Fruit fly (Drosophila melanogaster) whole organism, embryonic: ENCODE data around the gene CG9288.

ENCODE experiments used
- Abd-B ChIP-seq: fragments of 200-800 bp; sonication (Bioruptor generic); optimal IDR thresholded peaks from 2 replicates; lab custom pipeline; 2018; ENCODE audit warnings: missing biosample characterization, mild to moderate bottlenecking, missing genetic modification characterization, moderate library complexity
- Antp ChIP-seq: fragments of 200-800 bp; sonication (Bioruptor generic); optimal IDR thresholded peaks from 3 replicates; lab custom pipeline; 2016; ENCODE audit warnings: missing biosample characterization, missing genetic modification characterization
- CG10959 ChIP-seq: fragments of 200-800 bp; sonication (Bioruptor generic); IDR thresholded peaks from 2 replicates; pipeline ENCODE4 v1.3.6; 2022; ENCODE audit warnings: missing biosample characterization, missing genetic modification characterization
- CG11504 ChIP-seq: fragments of 200-800 bp; sonication (Bioruptor generic); optimal IDR thresholded peaks from 3 replicates; lab custom pipeline; 2019; ENCODE audit warnings: missing biosample characterization, mild to moderate bottlenecking, missing genetic modification characterization, moderate library complexity
- CG13287 ChIP-seq: fragments of 200-800 bp; sonication (Bioruptor generic); IDR thresholded peaks from 2 replicates; pipeline ENCODE4 v1.3.6; 2022; ENCODE audit warnings: missing biosample characterization, missing genetic modification characterization; ENCODE audit not compliant: partially characterized antibody
- CG13296 ChIP-seq: fragments of 200-800 bp; sonication (Bioruptor generic); optimal IDR thresholded peaks from 3 replicates; lab custom pipeline; 2018; ENCODE audit warnings: missing biosample characterization, mild to moderate bottlenecking, missing genetic modification characterization
- CG17361 ChIP-seq: fragments of 200-800 bp; sonication (Bioruptor generic); IDR thresholded peaks from 3 replicates; pipeline ENCODE4 v1.3.6; 2022; ENCODE audit warnings: missing biosample characterization, missing genetic modification characterization
- CG17568 ChIP-seq: fragments of 200-800 bp; sonication (Bioruptor generic); optimal IDR thresholded peaks from 2 replicates; lab custom pipeline; 2018; ENCODE audit warnings: missing biosample characterization, mild to moderate bottlenecking, missing genetic modification characterization, moderate library complexity
- CG17912 ChIP-seq: fragments of 200-800 bp; sonication (Bioruptor generic); optimal IDR thresholded peaks from 2 replicates; lab custom pipeline; 2018; ENCODE audit warnings: missing biosample characterization, mild to moderate bottlenecking, missing genetic modification characterization
- CG2116 ChIP-seq: fragments of 200-800 bp; sonication (Bioruptor generic); optimal IDR thresholded peaks from 3 replicates; lab custom pipeline; 2018; ENCODE audit warnings: missing biosample characterization, mild to moderate bottlenecking, missing genetic modification characterization
- CG31388 ChIP-seq: fragments of 200-800 bp; sonication (Bioruptor generic); optimal IDR thresholded peaks from 2 replicates; lab custom pipeline; 2016; ENCODE audit warnings: missing biosample characterization, missing genetic modification characterization
- CG43689 ChIP-seq: fragments of 200-800 bp; sonication (Bioruptor generic); IDR thresholded peaks from 2 replicates; pipeline ENCODE4 v1.3.6; 2022; ENCODE audit warnings: missing biosample characterization, missing genetic modification characterization
- CG6791 ChIP-seq: fragments of 200-800 bp; sonication (Bioruptor generic); IDR thresholded peaks from 3 replicates; pipeline ENCODE4 v1.3.6; 2022; ENCODE audit warnings: missing biosample characterization, missing genetic modification characterization; ENCODE audit not compliant: partially characterized antibody
- CG7987 ChIP-seq: fragments of 200-800 bp; sonication (Bioruptor generic); optimal IDR thresholded peaks from 2 replicates; lab custom pipeline; 2018; ENCODE audit warnings: missing biosample characterization, mild to moderate bottlenecking, missing genetic modification characterization, moderate library complexity
- D19B ChIP-seq: fragments of 200-800 bp; sonication (Bioruptor generic); optimal IDR thresholded peaks from 2 replicates; lab custom pipeline; 2017; ENCODE audit warnings: missing biosample characterization, mild to moderate bottlenecking, missing genetic modification characterization
- Dll ChIP-seq: fragments of 200-800 bp; sonication (Bioruptor generic); IDR thresholded peaks from 4 replicates; pipeline ENCODE4 v1.3.6; 2022; ENCODE audit warnings: missing biosample characterization, missing genetic modification characterization; ENCODE audit not compliant: partially characterized antibody
- Doc3 ChIP-seq: fragments of 200-800 bp; sonication (Bioruptor generic); IDR thresholded peaks from 3 replicates; pipeline ENCODE4 v1.3.6; 2022; ENCODE audit warnings: missing biosample characterization, missing genetic modification characterization; ENCODE audit not compliant: partially characterized antibody
- Drgx ChIP-seq: fragments of 200-800 bp; sonication (Bioruptor generic); IDR thresholded peaks from 2 replicates; pipeline ENCODE4 v1.3.6; 2022; ENCODE audit warnings: missing biosample characterization, missing genetic modification characterization
- Lim3 ChIP-seq: fragments of 200-800 bp; sonication (Bioruptor generic); IDR thresholded peaks from 2 replicates; pipeline ENCODE4 v1.3.6; 2022; ENCODE audit warnings: missing biosample characterization, missing genetic modification characterization
- MBD-R2 ChIP-seq: fragments of 200-800 bp; sonication (Bioruptor generic); IDR thresholded peaks from 2 replicates; pipeline ENCODE4 v1.3.6; 2022; ENCODE audit warnings: missing biosample characterization, missing genetic modification characterization
- Med ChIP-seq: fragments of 200-800 bp; sonication (Bioruptor generic); peaks from one replicate; lab custom pipeline; 2016; ENCODE audit warnings: missing biosample characterization, missing genetic modification characterization, mild to moderate bottlenecking, inconsistent platforms, moderate library complexity
- Meics ChIP-seq: fragments of 200-800 bp; sonication (Bioruptor generic); optimal IDR thresholded peaks from 2 replicates; lab custom pipeline; 2017; ENCODE audit warnings: missing biosample characterization, mild to moderate bottlenecking, missing genetic modification characterization
- NC2β ChIP-seq: fragments of 200-800 bp; sonication (Bioruptor generic); optimal IDR thresholded peaks from 2 replicates; lab custom pipeline; 2016; ENCODE audit warnings: missing biosample characterization, missing genetic modification characterization
- NFAT ChIP-seq: fragments of 200-800 bp; sonication (Bioruptor generic); IDR thresholded peaks from 2 replicates; pipeline ENCODE4 v1.3.6; 2022; ENCODE audit warnings: missing biosample characterization, missing genetic modification characterization
- Nf-YA ChIP-seq: fragments of 200-800 bp; sonication (Bioruptor generic); IDR thresholded peaks from 2 replicates; pipeline ENCODE4 v1.3.6; 2022; ENCODE audit warnings: missing biosample characterization, missing genetic modification characterization
- Oaz ChIP-seq: fragments of 200-800 bp; sonication (Bioruptor generic); IDR thresholded peaks from 2 replicates; pipeline ENCODE4 v1.3.6; 2022; ENCODE audit warnings: missing biosample characterization, missing genetic modification characterization
- Poxn ChIP-seq: fragments of 200-800 bp; sonication (Bioruptor generic); IDR thresholded peaks from 2 replicates; pipeline ENCODE4 v1.3.6; 2022; ENCODE audit warnings: missing biosample characterization, missing genetic modification characterization
- Rfx ChIP-seq: fragments of 200-800 bp; sonication (Bioruptor generic); IDR thresholded peaks from 2 replicates; pipeline ENCODE4 v1.3.6; 2022; ENCODE audit warnings: missing biosample characterization, missing genetic modification characterization
- Sox100B ChIP-seq: fragments of 200-800 bp; sonication (Bioruptor generic); optimal IDR thresholded peaks from 3 replicates; lab custom pipeline; 2018; ENCODE audit warnings: missing biosample characterization, mild to moderate bottlenecking, missing genetic modification characterization
- Sox102F ChIP-seq: fragments of 200-800 bp; sonication (Bioruptor generic); optimal IDR thresholded peaks from 2 replicates; lab custom pipeline; 2018; ENCODE audit warnings: missing biosample characterization, mild to moderate bottlenecking, missing genetic modification characterization, moderate library complexity
- btn ChIP-seq: fragments of 200-800 bp; sonication (Bioruptor generic); optimal IDR thresholded peaks from 2 replicates; lab custom pipeline; 2016; ENCODE audit warnings: missing biosample characterization, missing genetic modification characterization
- cad ChIP-seq: fragments of >200 bp; optimal IDR thresholded peaks from 2 replicates; lab custom pipeline; 2017; ENCODE audit warnings: missing biosample characterization, missing genetic modification characterization
- cwo ChIP-seq: fragments of 200-800 bp; sonication (Bioruptor generic); optimal IDR thresholded peaks from 3 replicates; lab custom pipeline; 2017; ENCODE audit warnings: missing biosample characterization, missing genetic modification characterization, mild to moderate bottlenecking, moderate library complexity, missing genetic modification reagents
- dimm ChIP-seq: fragments of 200-800 bp; sonication (Bioruptor generic); IDR thresholded peaks from 2 replicates; pipeline ENCODE4 v1.3.6; 2022; ENCODE audit warnings: missing biosample characterization, missing genetic modification characterization
- eve ChIP-seq, 2 experiments: fragments of >200 bp; optimal IDR thresholded peaks; 2 replicates each; lab custom pipeline; 2017; ENCODE audit warnings: missing biosample characterization in 2 of 2, missing genetic modification characterization in 2 of 2
- gem ChIP-seq: fragments of 200-800 bp; sonication (Bioruptor generic); optimal IDR thresholded peaks from 2 replicates; lab custom pipeline; 2019; ENCODE audit warnings: missing biosample characterization, mild to moderate bottlenecking, missing genetic modification characterization, moderate library complexity
- ham ChIP-seq: fragments of 200-800 bp; sonication (Bioruptor generic); IDR thresholded peaks from 2 replicates; pipeline ENCODE4 v1.3.6; 2022; ENCODE audit warnings: missing biosample characterization, missing genetic modification characterization
- inv ChIP-seq: fragments of 200-800 bp; sonication (Bioruptor generic); IDR thresholded peaks from 2 replicates; pipeline ENCODE4 v1.3.6; 2022; ENCODE audit warnings: missing biosample characterization, missing genetic modification characterization; ENCODE audit not compliant: partially characterized antibody
- jigr1 ChIP-seq: fragments of 200-800 bp; sonication (Bioruptor generic); IDR thresholded peaks from 3 replicates; pipeline ENCODE4 v1.3.6; 2022; ENCODE audit warnings: missing biosample characterization, missing genetic modification characterization
- lilli ChIP-seq: fragments of 200-800 bp; sonication (Bioruptor generic); optimal IDR thresholded peaks from 3 replicates; lab custom pipeline; 2016; ENCODE audit warnings: missing biosample characterization, missing genetic modification characterization
- mam ChIP-seq: fragments of 200-800 bp; sonication (Bioruptor generic); optimal IDR thresholded peaks from 3 replicates; lab custom pipeline; 2016; ENCODE audit warnings: missing biosample characterization, missing genetic modification characterization
- mirr ChIP-seq: fragments of 200-800 bp; sonication (Bioruptor generic); optimal IDR thresholded peaks from 3 replicates; lab custom pipeline; 2018; ENCODE audit warnings: missing biosample characterization, mild to moderate bottlenecking, missing genetic modification characterization
- pita ChIP-seq: fragments of 200-800 bp; sonication (Bioruptor generic); optimal IDR thresholded peaks from 2 replicates; lab custom pipeline; 2017; ENCODE audit warnings: missing biosample characterization, mild to moderate bottlenecking, missing genetic modification characterization
- pzg ChIP-seq: fragments of 200-800 bp; sonication (Bioruptor generic); optimal IDR thresholded peaks from 3 replicates; lab custom pipeline; 2018; ENCODE audit warnings: missing biosample characterization, mild to moderate bottlenecking, missing genetic modification characterization, moderate library complexity
- sd ChIP-seq: fragments of 200-800 bp; sonication (Bioruptor generic); optimal IDR thresholded peaks from 3 replicates; lab custom pipeline; 2018; ENCODE audit warnings: missing biosample characterization, mild to moderate bottlenecking, missing genetic modification characterization, moderate library complexity
- sens ChIP-seq: fragments of 200-800 bp; sonication (Bioruptor generic); peaks from one replicate; lab custom pipeline; 2016; ENCODE audit warnings: missing biosample characterization, missing genetic modification characterization
- seq ChIP-seq: fragments of 200-800 bp; sonication (Bioruptor generic); IDR thresholded peaks from 2 replicates; pipeline ENCODE4 v1.3.6; 2022; ENCODE audit warnings: missing biosample characterization, missing genetic modification characterization
- slbo ChIP-seq: fragments of 200-800 bp; sonication (Bioruptor generic); IDR thresholded peaks from 2 replicates; pipeline ENCODE4 v1.3.6; 2022; ENCODE audit warnings: missing biosample characterization, missing genetic modification characterization
- sqz ChIP-seq: fragments of 200-800 bp; sonication (Bioruptor generic); optimal IDR thresholded peaks from 3 replicates; lab custom pipeline; 2018; ENCODE audit warnings: missing biosample characterization, mild to moderate bottlenecking, missing genetic modification characterization
- ssp ChIP-seq: fragments of 200-800 bp; sonication (Bioruptor generic); IDR thresholded peaks from 2 replicates; pipeline ENCODE4 v1.3.6; 2022; ENCODE audit warnings: missing biosample characterization, missing genetic modification characterization
- unc-4 ChIP-seq: fragments of 200-800 bp; sonication (Bioruptor generic); IDR thresholded peaks from 2 replicates; pipeline ENCODE4 v1.3.6; 2022; ENCODE audit warnings: missing biosample characterization, missing genetic modification characterization; ENCODE audit not compliant: partially characterized antibody

The CG9288 gene

DNA sequence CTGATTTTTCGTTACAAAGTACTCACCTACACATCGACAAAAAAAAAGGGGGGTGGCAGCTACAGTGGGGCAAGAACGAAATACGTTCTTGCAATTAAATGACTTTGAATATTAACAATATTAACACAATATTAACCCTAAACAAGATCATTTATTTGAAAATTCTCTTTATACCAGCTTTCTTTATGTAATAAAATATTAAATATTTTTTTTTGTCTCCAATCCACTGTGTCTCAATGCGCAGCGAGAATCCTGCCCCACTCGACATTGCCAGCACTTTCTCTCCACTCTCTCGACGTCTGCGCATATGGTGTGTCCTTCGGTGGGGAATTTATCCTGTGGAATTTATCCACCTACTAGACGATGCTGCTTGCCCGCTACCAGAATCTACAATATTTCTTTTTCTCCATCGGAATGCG lies 21.0 kb downstream of the CG9288 start (continued):
- TF ChIP-seq Sox102F (GFP tag; lab: Kevin White, UChicago) = peak; percentile 86
- TF ChIP-seq Antp (GFP tag; lab: Kevin White, UChicago) = peak; percentile 49
- TF ChIP-seq CG17361 (GFP tag; lab: Robert Waterston, UW) = peak; percentile 84
- peak; percentile 70; the same call in 1 of the 2 replicates for TF ChIP-seq ham (GFP tag; lab: Robert Waterston, UW)
- TF ChIP-seq ssp (GFP tag; lab: Robert Waterston, UW) = peak; percentile 87
- TF ChIP-seq CG17568 (GFP tag; lab: Kevin White, UChicago) = peak; percentile 81
- TF ChIP-seq CG7987 (GFP tag; lab: Kevin White, UChicago) = peak; percentile 49
- TF ChIP-seq cwo (GFP tag; lab: Kevin White, UChicago) = peak; percentile 93
- TF ChIP-seq Meics (GFP tag; lab: Kevin White, UChicago) = peak; percentile 91
- peak; percentile 60 for TF ChIP-seq mam (GFP tag; lab: Kevin White, UChicago)
- TF ChIP-seq CG31388 (GFP tag; lab: Kevin White, UChicago) = peak; percentile 73
- TF ChIP-seq dimm (GFP tag; lab: Robert Waterston, UW) = peak; percentile 74
- peak; percentile 70 for TF ChIP-seq D19B
- peak; percentile 25 for TF ChIP-seq CG17912 (GFP tag; lab: Kevin White, UChicago)
- TF ChIP-seq Drgx (GFP tag; lab: Robert Waterston, UW) = peak; percentile 87
- peak; percentile 23; the same call in 1 of the 2 replicates for TF ChIP-seq inv (GFP tag; lab: Robert Waterston, UW)
- TF ChIP-seq seq (GFP tag; lab: Robert Waterston, UW) = peak; percentile 97
- TF ChIP-seq btn (GFP tag; lab: Kevin White, UChicago) = no peak
- TF ChIP-seq Sox100B = peak; percentile 92
- peak; percentile 74 for TF ChIP-seq NFAT
- peak; percentile 89 for TF ChIP-seq Oaz (GFP tag; lab: Robert Waterston, UW)
- peak in 1 of 2 experiments; percentile 94 for TF ChIP-seq eve (GFP tag; optimal IDR thresholded peaks at IDR 0.05; lab: Kevin White, UChicago)
- TF ChIP-seq lilli (GFP tag; lab: Kevin White, UChicago) = peak; percentile 79
- peak; percentile 73 for TF ChIP-seq Abd-B (GFP tag; lab: Kevin White, UChicago)
- peak; percentile 93 for TF ChIP-seq Med (GFP tag; lab: Kevin White, UChicago)
- TF ChIP-seq gem (tag; lab: Kevin White, UChicago) = peak; percentile 92
- TF ChIP-seq Dll (GFP tag; lab: Robert Waterston, UW) = no peak
- peak; percentile 85 for TF ChIP-seq jigr1 (GFP tag; lab: Robert Waterston, UW)
- TF ChIP-seq CG6791 (GFP tag; lab: Robert Waterston, UW) = no peak
- TF ChIP-seq Lim3 (GFP tag; lab: Robert Waterston, UW) = peak; percentile 78
- no peak for TF ChIP-seq Doc3 (GFP tag; lab: Robert Waterston, UW)
- peak; percentile 85 for TF ChIP-seq sqz (GFP tag; lab: Kevin White, UChicago)
- no peak for TF ChIP-seq mirr (GFP tag; lab: Kevin White, UChicago)
- TF ChIP-seq CG2116 (GFP tag; lab: Kevin White, UChicago) = peak; percentile 54
- peak; percentile 90 for TF ChIP-seq CG10959 (GFP tag; lab: Robert Waterston, UW)
- peak; percentile 32 for TF ChIP-seq NC2β (GFP tag; lab: Kevin White, UChicago)
- peak; percentile 95 for TF ChIP-seq slbo (GFP tag; lab: Robert Waterston, UW)
- peak; percentile 91 for TF ChIP-seq sd (tag; lab: Kevin White, UChicago)
- TF ChIP-seq unc-4 = no peak
- TF ChIP-seq Nf-YA (GFP tag; lab: Robert Waterston, UW) = peak; percentile 89
- TF ChIP-seq Poxn = peak; percentile 70
- peak; percentile 87 for TF ChIP-seq CG13296 (GFP tag; lab: Kevin White, UChicago)
- peak; percentile 95 for TF ChIP-seq sens
- peak; percentile 34; the same call in 1 of the 2 replicates for TF ChIP-seq CG13287 (GFP tag; lab: Robert Waterston, UW)
- TF ChIP-seq MBD-R2 (GFP tag; lab: Robert Waterston, UW) = peak; percentile 91
- TF ChIP-seq CG43689 (GFP tag; lab: Robert Waterston, UW) = peak; percentile 72
- TF ChIP-seq cad = no peak
- TF ChIP-seq Rfx (GFP tag; lab: Robert Waterston, UW) = peak; percentile 92
- peak; percentile 91 for TF ChIP-seq CG11504 (tag; lab: Kevin White, UChicago)
- no peak for TF ChIP-seq pzg (GFP tag; lab: Kevin White, UChicago)
- TF ChIP-seq pita (GFP tag; lab: Kevin White, UChicago) = no peak
